Worm (Caenorhabditis elegans) whole organism, young adult: Measurements from ENCODE around the gene W02B12.1.
A peak's percentile ranks its signal among the peaks of the same experiment; 100 is the strongest.

Experiments used
- D2030.7 ChIP-seq: fragments of 200-800 bp; sonication (Bioruptor generic); IDR thresholded peaks from 2 replicates; pipeline ENCODE4 v1.3.6; 2022; ENCODE audit warnings: missing genetic modification reagents, missing genetic modification characterization, missing compliant biosample characterization
- F22D6.2 ChIP-seq: sonication (generic microtip); optimal IDR thresholded peaks from 2 replicates; lab custom pipeline; 2016; ENCODE audit warnings: mild to moderate bottlenecking, missing genetic modification characterization, missing compliant biosample characterization
- F39B2.1 ChIP-seq: fragments of 200-800 bp; sonication (Bioruptor generic); IDR thresholded peaks from 2 replicates; pipeline ENCODE4 v1.3.6; 2022; ENCODE audit warnings: missing genetic modification reagents, missing genetic modification characterization, missing compliant biosample characterization
- F49E8.2 ChIP-seq: sonication (generic microtip); optimal IDR thresholded peaks from 3 replicates; lab custom pipeline; 2017; ENCODE audit warnings: missing genetic modification characterization, mild to moderate bottlenecking, missing compliant biosample characterization, antibody characterized with exemption, moderate library complexity; ENCODE audit not compliant: insufficient read depth
- Y53F4B.3 ChIP-seq: fragments of 200-800 bp; sonication (Bioruptor generic); IDR thresholded peaks from 2 replicates; pipeline ENCODE4 v1.3.6; 2022; ENCODE audit warnings: missing genetic modification reagents, missing genetic modification characterization, missing compliant biosample characterization
- Y95B8A.8 ChIP-seq: fragments of 200-800 bp; sonication (Bioruptor generic); IDR thresholded peaks from 2 replicates; pipeline ENCODE4 v1.3.6; 2022; ENCODE audit warnings: missing genetic modification reagents, missing genetic modification characterization, missing compliant biosample characterization
- ZK185.1 ChIP-seq: sonication (generic microtip); optimal IDR thresholded peaks from 2 replicates; lab custom pipeline; 2016; ENCODE audit warnings: mild to moderate bottlenecking, missing genetic modification characterization, missing compliant biosample characterization; ENCODE audit not compliant: poor library complexity, severe bottlenecking
- akir-1 ChIP-seq: fragments of 200-800 bp; sonication (Bioruptor generic); optimal IDR thresholded peaks from 2 replicates; lab custom pipeline; 2018; ENCODE audit warnings: mild to moderate bottlenecking, missing genetic modification characterization, moderate library complexity, missing compliant biosample characterization
- atf-7 ChIP-seq: sonication (generic microtip); optimal IDR thresholded peaks from 2 replicates; lab custom pipeline; 2017; ENCODE audit warnings: mild to moderate bottlenecking, missing genetic modification characterization, missing compliant biosample characterization
- athp-1 ChIP-seq: sonication (generic microtip); optimal IDR thresholded peaks from 2 replicates; lab custom pipeline; 2017; ENCODE audit warnings: mild to moderate bottlenecking, missing genetic modification characterization, missing compliant biosample characterization
- attf-3 ChIP-seq: fragments of 200-800 bp; sonication (Bioruptor generic); conservative IDR thresholded peaks from 2 replicates; pipeline ENCODE4 v1.3.6; 2022; ENCODE audit warnings: missing genetic modification reagents, missing genetic modification characterization, missing compliant biosample characterization
- ccch-3 ChIP-seq: fragments of 200-800 bp; sonication (Bioruptor generic); optimal IDR thresholded peaks from 2 replicates; lab custom pipeline; 2018; ENCODE audit warnings: mild to moderate bottlenecking, missing genetic modification characterization, missing compliant biosample characterization
- cebp-1 ChIP-seq, 2 experiments: fragments of 200-800 bp in 1 of 2; sonication (Bioruptor generic) in 1 of 2; sonication (generic microtip) in 1 of 2; IDR thresholded peaks in 1 of 2; optimal IDR thresholded peaks in 1 of 2; 2 replicates each; pipeline versions ENCODE4 v1.3.6 to Lab custom; 2017 to 2022; ENCODE audit warnings: missing compliant biosample characterization in 2 of 2, missing genetic modification characterization in 2 of 2, mild to moderate bottlenecking in 1 of 2, missing genetic modification reagents in 1 of 2, moderate library complexity in 1 of 2
- cebp-2 ChIP-seq: fragments of 200-800 bp; sonication (Bioruptor generic); IDR thresholded peaks from 2 replicates; pipeline ENCODE4 v1.3.6; 2022; ENCODE audit warnings: missing genetic modification characterization, missing compliant biosample characterization
- ceh-91 ChIP-seq: fragments of 200-800 bp; sonication (Bioruptor generic); IDR thresholded peaks from 2 replicates; pipeline ENCODE4 v1.3.6; 2022; ENCODE audit warnings: missing genetic modification reagents, missing genetic modification characterization, missing compliant biosample characterization
- die-1 ChIP-seq: sonication (generic microtip); optimal IDR thresholded peaks from 2 replicates; lab custom pipeline; 2016; ENCODE audit warnings: missing genotype, mild to moderate bottlenecking, missing genetic modification characterization, missing compliant biosample characterization
- dpl-1 ChIP-seq: fragments of 150-350 bp; optimal IDR thresholded peaks from 2 replicates; lab custom pipeline; 2014; ENCODE audit warnings: missing biosample characterization, missing genetic modification reagents, missing genetic modification characterization
- efl-1 ChIP-seq: fragments of 150-350 bp; optimal IDR thresholded peaks from 2 replicates; lab custom pipeline; 2014; ENCODE audit warnings: missing biosample characterization, missing genetic modification reagents, missing genetic modification characterization
- egl-18 ChIP-seq: fragments of 200-800 bp; sonication (Bioruptor generic); IDR thresholded peaks from 2 replicates; pipeline ENCODE4 v1.3.6; 2022; ENCODE audit warnings: missing genetic modification reagents, missing genetic modification characterization, missing compliant biosample characterization
- ekl-4 ChIP-seq: fragments of 200-800 bp; sonication (Bioruptor generic); IDR thresholded peaks from 2 replicates; pipeline ENCODE4 v1.3.6; 2022; ENCODE audit warnings: missing genetic modification reagents, missing genetic modification characterization, missing compliant biosample characterization
- ets-4 ChIP-seq: fragments of 200-800 bp; sonication (Bioruptor generic); optimal IDR thresholded peaks from 2 replicates; lab custom pipeline; 2018; ENCODE audit warnings: mild to moderate bottlenecking, missing genetic modification characterization, missing compliant biosample characterization
- fkh-3 ChIP-seq: sonication (generic microtip); optimal IDR thresholded peaks from 2 replicates; lab custom pipeline; 2016; ENCODE audit warnings: mild to moderate bottlenecking, missing genetic modification characterization, missing compliant biosample characterization
- hlh-12 ChIP-seq: sonication (generic microtip); optimal IDR thresholded peaks from 2 replicates; lab custom pipeline; 2016; ENCODE audit warnings: missing genetic modification characterization, missing compliant biosample characterization
- hsf-1 ChIP-seq: fragments of 200-800 bp; sonication (Bioruptor generic); IDR thresholded peaks from 2 replicates; pipeline ENCODE4 v1.3.6; 2022; ENCODE audit warnings: missing genetic modification reagents, missing genetic modification characterization, missing compliant biosample characterization
- let-607 ChIP-seq, 2 experiments: fragments of 200-800 bp in 1 of 2; sonication (Bioruptor generic) in 1 of 2; sonication (generic microtip) in 1 of 2; optimal IDR thresholded peaks; 2 replicates each; lab custom pipeline; 2016 to 2018; ENCODE audit warnings: mild to moderate bottlenecking in 2 of 2, missing compliant biosample characterization in 2 of 2, missing genetic modification characterization in 2 of 2, moderate library complexity in 2 of 2, missing genotype in 1 of 2
- lin-35 ChIP-seq, 3 experiments: fragments of 150-350 bp in 2 of 3; sonication (generic microtip) in 1 of 3; optimal IDR thresholded peaks; 2 replicates each; lab custom pipeline; 2014 to 2018; ENCODE audit warnings: missing biosample characterization in 3 of 3, missing genetic modification characterization in 3 of 3, missing genetic modification reagents in 3 of 3
- lin-54 ChIP-seq: fragments of 200-800 bp; sonication (Bioruptor generic); optimal IDR thresholded peaks from 2 replicates; lab custom pipeline; 2018; ENCODE audit warnings: mild to moderate bottlenecking, missing genetic modification characterization, missing compliant biosample characterization
- lir-1 ChIP-seq: fragments of 200-800 bp; sonication (Bioruptor generic); conservative IDR thresholded peaks from 2 replicates; pipeline ENCODE4 v1.3.6; 2022; ENCODE audit warnings: missing genetic modification reagents, missing genetic modification characterization, missing compliant biosample characterization
- mxl-1 ChIP-seq: sonication (generic microtip); optimal IDR thresholded peaks from 2 replicates; lab custom pipeline; 2016; ENCODE audit warnings: missing genetic modification characterization, missing compliant biosample characterization
- nfyb-1 ChIP-seq: fragments of 200-800 bp; sonication (Bioruptor generic); IDR thresholded peaks from 2 replicates; pipeline ENCODE4 v1.3.6; 2022; ENCODE audit warnings: missing genetic modification reagents, missing genetic modification characterization, missing compliant biosample characterization
- nhr-27 ChIP-seq: fragments of 200-800 bp; sonication (Bioruptor generic); optimal IDR thresholded peaks from 2 replicates; lab custom pipeline; 2018; ENCODE audit warnings: mild to moderate bottlenecking, missing genetic modification characterization, moderate library complexity, missing compliant biosample characterization
- nhr-80 ChIP-seq: sonication (generic microtip); optimal IDR thresholded peaks from 2 replicates; lab custom pipeline; 2016; ENCODE audit warnings: missing genetic modification characterization, missing compliant biosample characterization
- pha-4 ChIP-seq: fragments of 150-350 bp; sonication (generic microtip); optimal IDR thresholded peaks from 2 replicates; lab custom pipeline; 2014; ENCODE audit warnings: missing biosample characterization, missing genetic modification reagents, missing genetic modification characterization
- rcor-1 ChIP-seq: fragments of 200-800 bp; sonication (Bioruptor generic); IDR thresholded peaks from 2 replicates; pipeline ENCODE4 v1.3.6; 2022; ENCODE audit warnings: missing genetic modification reagents, missing genetic modification characterization, missing compliant biosample characterization
- snpc-3.4 ChIP-seq: sonication (generic microtip); optimal IDR thresholded peaks from 2 replicates; lab custom pipeline; 2017; ENCODE audit warnings: missing genetic modification characterization, mild to moderate bottlenecking, missing compliant biosample characterization, antibody characterized with exemption, moderate library complexity, missing genotype, missing genetic modification reagents
- somi-1 ChIP-seq: fragments of 200-800 bp; sonication (Bioruptor generic); optimal IDR thresholded peaks from 2 replicates; lab custom pipeline; 2018; ENCODE audit warnings: mild to moderate bottlenecking, missing genetic modification characterization, missing compliant biosample characterization
- tbp1 ChIP-seq: fragments of 200-800 bp; sonication (Bioruptor generic); optimal IDR thresholded peaks from 2 replicates; lab custom pipeline; 2018; ENCODE audit warnings: mild to moderate bottlenecking, missing genetic modification characterization, missing compliant biosample characterization
- zim-3 ChIP-seq: sonication (generic microtip); optimal IDR thresholded peaks from 2 replicates; lab custom pipeline; 2017; ENCODE audit warnings: mild to moderate bottlenecking, missing genetic modification characterization, moderate library complexity, missing compliant biosample characterization
- ztf-22 ChIP-seq: fragments of 200-800 bp; sonication (Bioruptor generic); optimal IDR thresholded peaks from 2 replicates; lab custom pipeline; 2018; ENCODE audit warnings: mild to moderate bottlenecking, missing genetic modification characterization, moderate library complexity, missing compliant biosample characterization
- ztf-28 ChIP-seq: fragments of 200-800 bp; sonication (Bioruptor generic); IDR thresholded peaks from 2 replicates; pipeline ENCODE4 v1.3.6; 2022; ENCODE audit warnings: missing genetic modification reagents, missing genetic modification characterization, missing compliant biosample characterization
- ztf-3 ChIP-seq: fragments of 200-800 bp; sonication (Bioruptor generic); optimal IDR thresholded peaks from 2 replicates; lab custom pipeline; 2018; ENCODE audit warnings: mild to moderate bottlenecking, missing genetic modification characterization, missing compliant biosample characterization

W02B12.1 gene

ce11 chrII:11484600-11484999 is 35.8 kb downstream of the W02B12.1 start (continued):
- TF ChIP-seq hlh-12 (tag; lab: Kevin White, UChicago) (peak; percentile 85), ztf-22 (GFP tag; lab: Kevin White, UChicago) (peak; percentile 57), ZK185.1 (tag; lab: Kevin White, UChicago) (peak; percentile 95), athp-1 (tag; lab: Kevin White, UChicago) (peak; percentile 91), zim-3 (tag; lab: Kevin White, UChicago) (peak; percentile 94), die-1 (tag; lab: Kevin White, UChicago) (peak; percentile 98), pha-4 (tag; lab: Kevin White, UChicago) (no peak), nhr-80 (tag; lab: Kevin White, UChicago) (peak; percentile 57), somi-1 (GFP tag; lab: Kevin White, UChicago) (peak; percentile 88), lin-35 (GFP tag; optimal IDR thresholded peaks at IDR 0.05; lab: Kevin White, UChicago) (peak in 1 of 3 experiments; percentile 78), Y53F4B.3 (GFP tag; lab: Robert Waterston, UW) (peak; percentile 83), tbp1 (GFP tag; lab: Kevin White, UChicago) (peak; percentile 100), lir-1 (peak; percentile 84), F22D6.2 (tag; lab: Kevin White, UChicago) (peak; percentile 63), F39B2.1 (GFP tag; lab: Robert Waterston, UW) (peak; percentile 85; the same call in 1 of the 2 replicates), mxl-1 (tag; lab: Kevin White, UChicago) (peak; percentile 98), efl-1 (GFP tag; lab: Kevin White, UChicago) (peak; percentile 25), nfyb-1 (peak; percentile 93), snpc-3.4 (peak; percentile 93), egl-18 (GFP tag; lab: Robert Waterston, UW) (peak; percentile 85), D2030.7 (peak; percentile 90), lin-54 (peak; percentile 81), ztf-3 (peak; percentile 41), let-607 (tag; optimal IDR thresholded peaks at IDR 0.05; lab: Kevin White, UChicago) (peak; percentile 67 to 78), akir-1 (GFP tag; lab: Kevin White, UChicago) (peak; percentile 66), atf-7 (tag; lab: Kevin White, UChicago) (peak; percentile 86), Y95B8A.8 (GFP tag; lab: Robert Waterston, UW) (0 out of 2 replicates have a peak, but pooled peaks have one; percentile 31), hsf-1 (peak; percentile 64; the same call in 1 of the 2 replicates), ceh-91 (GFP tag; lab: Robert Waterston, UW) (peak; percentile 58; the same call in 1 of the 2 replicates), ztf-28 (peak; percentile 75; the same call in 1 of the 2 replicates), ekl-4 (peak; percentile 92), F49E8.2 (tag; lab: Kevin White, UChicago) (peak; percentile 24), nhr-27 (tag; lab: Kevin White, UChicago) (peak; percentile 97), rcor-1 (GFP tag; lab: Robert Waterston, UW) (peak; percentile 88), ccch-3 (GFP tag; lab: Kevin White, UChicago) (peak; percentile 67), dpl-1 (GFP tag; lab: Kevin White, UChicago) (peak; percentile 17), fkh-3 (tag; lab: Kevin White, UChicago) (peak; percentile 97), attf-3 (peak; percentile 71), cebp-2 (GFP tag; lab: Robert Waterston, UW) (peak; percentile 97), cebp-1 (GFP tag; IDR thresholded peaks at IDR 0.05; lab: Robert Waterston, UW) (peak; percentile 56; the same call in 1 of the 2 replicates), cebp-1 (tag; optimal IDR thresholded peaks at IDR 0.05; lab: Kevin White, UChicago) (no peak), ets-4 (peak; percentile 94)
